Worm (Caenorhabditis elegans) whole organism, mixed stage, embryonic: ENCODE measurements around the gene ccep-135.

Experiments used
- M03D4.4 ChIP-seq: sonication (generic microtip); optimal IDR thresholded peaks from 2 replicates; lab custom pipeline; 2017; ENCODE audit warnings: mild to moderate bottlenecking, missing genetic modification characterization, missing compliant biosample characterization
- ceh-83 ChIP-seq: fragments of 200-800 bp; sonication (Bioruptor generic); optimal IDR thresholded peaks from 2 replicates; lab custom pipeline; 2018; ENCODE audit warnings: mild to moderate bottlenecking, missing genetic modification characterization, missing compliant biosample characterization
- ces-1 ChIP-seq: fragments of 150-350 bp; optimal IDR thresholded peaks from 2 replicates; lab custom pipeline; 2014; ENCODE audit warnings: missing biosample characterization, missing genetic modification reagents, missing genetic modification characterization
- cnd-1 ChIP-seq: fragments of 200-800 bp; sonication (Bioruptor generic); optimal IDR thresholded peaks from 2 replicates; lab custom pipeline; 2018; ENCODE audit warnings: mild to moderate bottlenecking, missing genetic modification characterization, missing compliant biosample characterization
- drap-1 ChIP-seq: fragments of 200-800 bp; sonication (Bioruptor generic); optimal IDR thresholded peaks from 3 replicates; lab custom pipeline; 2018; ENCODE audit warnings: mild to moderate bottlenecking, missing genetic modification characterization, missing compliant biosample characterization
- elt-1 ChIP-seq: sonication (generic microtip); optimal IDR thresholded peaks from 2 replicates; lab custom pipeline; 2017; ENCODE audit warnings: missing genetic modification characterization, mild to moderate bottlenecking, missing compliant biosample characterization, antibody characterized with exemption, moderate library complexity, borderline replicate concordance; ENCODE audit not compliant: insufficient read depth
- flh-1 ChIP-seq: fragments of 200-800 bp; sonication (Bioruptor generic); optimal IDR thresholded peaks from 2 replicates; lab custom pipeline; 2018; ENCODE audit warnings: mild to moderate bottlenecking, missing genetic modification characterization, moderate library complexity, missing compliant biosample characterization
- ham-2 ChIP-seq: fragments of 200-800 bp; sonication (Bioruptor generic); optimal IDR thresholded peaks from 2 replicates; lab custom pipeline; 2018; ENCODE audit warnings: mild to moderate bottlenecking, missing genetic modification characterization, missing compliant biosample characterization
- hlh-1 ChIP-seq: fragments of 150-350 bp; optimal IDR thresholded peaks from 2 replicates; lab custom pipeline; 2014; ENCODE audit warnings: missing biosample characterization, missing genetic modification reagents, missing genetic modification characterization
- lin-13 ChIP-seq: fragments of 150-350 bp; optimal IDR thresholded peaks from 2 replicates; lab custom pipeline; 2014; ENCODE audit warnings: missing biosample characterization, missing genetic modification characterization
- lin-32 ChIP-seq: fragments of 200-800 bp; sonication (Bioruptor generic); optimal IDR thresholded peaks from 2 replicates; lab custom pipeline; 2018; ENCODE audit warnings: mild to moderate bottlenecking, missing genetic modification characterization, missing compliant biosample characterization
- lsy-2 ChIP-seq: fragments of 150-350 bp; optimal IDR thresholded peaks from 2 replicates; lab custom pipeline; 2014; ENCODE audit warnings: missing biosample characterization, missing genetic modification characterization
- mab-5 ChIP-seq: fragments of 150-350 bp; optimal IDR thresholded peaks from 2 replicates; lab custom pipeline; 2014; ENCODE audit warnings: missing biosample characterization, missing genetic modification characterization
- mep-1 ChIP-seq: fragments of 150-350 bp; optimal IDR thresholded peaks from 2 replicates; lab custom pipeline; 2017; ENCODE audit warnings: missing biosample characterization, missing genetic modification reagents, missing genetic modification characterization, inconsistent platforms
- mls-2 ChIP-seq: sonication (generic microtip); optimal IDR thresholded peaks from 2 replicates; lab custom pipeline; 2016; ENCODE audit warnings: mild to moderate bottlenecking, missing genetic modification characterization, moderate library complexity, missing compliant biosample characterization
- nhr-237 ChIP-seq: fragments of 150-350 bp; optimal IDR thresholded peaks from 2 replicates; lab custom pipeline; 2014; ENCODE audit warnings: missing biosample characterization, missing genetic modification characterization
- nhr-76 ChIP-seq: sonication (generic microtip); optimal IDR thresholded peaks from 2 replicates; lab custom pipeline; 2017; ENCODE audit warnings: missing biosample characterization, missing genetic modification characterization
- pha-4 ChIP-seq: fragments of 150-350 bp; optimal IDR thresholded peaks from 2 replicates; lab custom pipeline; 2018; ENCODE audit warnings: missing biosample characterization, missing genetic modification reagents, missing genetic modification characterization
- sem-2 ChIP-seq: fragments of 200-800 bp; sonication (Bioruptor generic); optimal IDR thresholded peaks from 2 replicates; lab custom pipeline; 2018; ENCODE audit warnings: mild to moderate bottlenecking, missing genetic modification characterization, missing compliant biosample characterization
- snpc-4 ChIP-seq: fragments of 150-350 bp; optimal IDR thresholded peaks from 2 replicates; lab custom pipeline; 2014; ENCODE audit warnings: missing biosample characterization, missing genetic modification characterization
- tbx-8 ChIP-seq: fragments of 200-800 bp; sonication (Bioruptor generic); optimal IDR thresholded peaks from 2 replicates; lab custom pipeline; 2018; ENCODE audit warnings: mild to moderate bottlenecking, missing genetic modification characterization, moderate library complexity, missing compliant biosample characterization
- unc-39 ChIP-seq: fragments of 150-350 bp; optimal IDR thresholded peaks from 2 replicates; lab custom pipeline; 2014; ENCODE audit warnings: missing biosample characterization, missing genetic modification characterization
- unc-62 ChIP-seq: fragments of 150-350 bp; optimal IDR thresholded peaks from 2 replicates; lab custom pipeline; 2014; ENCODE audit warnings: missing biosample characterization, missing genetic modification reagents, missing genetic modification characterization
- zip-8 ChIP-seq: fragments of 150-350 bp; optimal IDR thresholded peaks from 2 replicates; lab custom pipeline; 2014; ENCODE audit warnings: missing biosample characterization, missing genetic modification characterization

ccep-135 gene

DNA sequence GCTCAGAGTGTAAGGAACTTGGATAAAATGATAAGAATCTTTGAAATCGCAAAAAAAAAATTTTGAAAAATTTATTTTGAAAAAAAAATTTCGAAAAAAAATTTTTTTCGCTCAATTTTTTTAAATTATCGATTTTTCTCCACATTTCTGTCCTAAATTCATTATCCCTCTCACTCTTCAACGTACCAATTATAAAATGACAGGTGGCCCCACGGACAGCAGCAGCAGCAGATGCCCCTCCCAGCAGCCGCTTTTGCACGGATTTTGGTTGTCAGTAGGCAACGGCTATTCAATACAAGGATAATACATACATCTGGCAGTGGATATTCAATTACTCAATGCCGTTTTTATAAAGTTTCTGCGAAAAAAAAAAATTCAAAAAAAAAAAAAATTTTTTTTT, 5.2 kb upstream of the ccep-135 start, which contains the start of gene sft-1:
TSS of gene sft-1 (plus strand) at position 201 of the 400 bp plus-strand sequence.
- TF ChIP-seq lin-32 (GFP tag; lab: Kevin White, UChicago) (peak; percentile 74), hlh-1 (tag; lab: Kevin White, UChicago) (peak; percentile 90), cnd-1 (tag; lab: Kevin White, UChicago) (peak; percentile 69), lin-13 (tag; lab: Kevin White, UChicago) (no peak), pha-4 (tag; lab: Kevin White, UChicago) (no peak), ham-2 (GFP tag; lab: Kevin White, UChicago) (no peak), ceh-83 (GFP tag; lab: Kevin White, UChicago) (no peak), sem-2 (GFP tag; lab: Kevin White, UChicago) (no peak), ces-1 (peak; percentile 65), unc-62 (GFP tag; lab: Kevin White, UChicago) (no peak), snpc-4 (tag; lab: Kevin White, UChicago) (no peak), lsy-2 (tag; lab: Kevin White, UChicago) (no peak), mls-2 (no peak), drap-1 (GFP tag; lab: Kevin White, UChicago) (no peak), unc-39 (tag; lab: Kevin White, UChicago) (no peak)

DNA sequence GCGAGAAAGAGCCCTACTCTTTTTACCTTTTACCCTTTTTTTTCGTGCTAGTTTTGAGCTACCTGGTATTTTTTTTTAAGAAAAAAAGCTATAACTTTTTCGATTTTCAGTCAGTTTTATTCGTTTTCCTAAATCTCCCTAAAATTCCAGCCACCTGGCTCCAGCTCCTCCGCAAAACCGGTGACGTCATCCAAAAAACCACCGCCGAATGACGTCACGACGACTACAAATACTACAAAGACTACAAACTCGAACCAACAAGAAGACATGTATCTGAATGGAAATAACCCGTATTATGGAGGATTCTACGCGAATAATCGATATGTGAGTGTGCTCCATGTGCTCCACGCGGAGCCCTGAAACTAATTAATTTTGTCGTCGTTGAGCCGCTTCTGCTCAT, 3.0 kb downstream of the ccep-135 start:
- TF ChIP-seq mab-5 (tag; lab: Kevin White, UChicago) (no peak), drap-1 (GFP tag; lab: Kevin White, UChicago) (no peak), zip-8 (tag; lab: Kevin White, UChicago) (peak; percentile 90), hlh-1 (tag; lab: Kevin White, UChicago) (no peak)

DNA sequence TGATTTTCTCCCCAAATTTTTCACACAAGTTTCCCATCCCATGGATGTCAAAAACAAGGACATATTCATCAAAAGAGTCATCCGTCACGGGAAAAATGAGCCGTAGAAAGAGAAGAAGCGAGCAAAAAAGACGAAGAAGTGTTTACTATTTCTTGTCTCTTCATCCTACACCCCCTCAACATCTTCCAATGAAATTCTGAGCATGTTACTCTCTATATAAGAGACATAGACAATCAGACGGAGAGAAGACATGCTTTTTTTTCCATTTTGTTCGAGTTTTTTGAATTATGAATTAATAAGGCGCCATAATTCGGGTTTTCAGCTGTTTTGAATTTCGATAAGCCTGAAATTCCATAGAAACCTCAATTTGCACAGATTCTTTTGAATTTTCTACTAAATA, 4.4 kb downstream of the ccep-135 start:
- TF ChIP-seq flh-1 (GFP tag; lab: Kevin White, UChicago) (no peak), mep-1 (tag; lab: Kevin White, UChicago) (no peak), lin-32 (GFP tag; lab: Kevin White, UChicago) (no peak), nhr-237 (tag; lab: Kevin White, UChicago) (no peak), drap-1 (GFP tag; lab: Kevin White, UChicago) (no peak), ces-1 (peak; percentile 27), lin-13 (tag; lab: Kevin White, UChicago) (no peak), M03D4.4 (no peak)

DNA sequence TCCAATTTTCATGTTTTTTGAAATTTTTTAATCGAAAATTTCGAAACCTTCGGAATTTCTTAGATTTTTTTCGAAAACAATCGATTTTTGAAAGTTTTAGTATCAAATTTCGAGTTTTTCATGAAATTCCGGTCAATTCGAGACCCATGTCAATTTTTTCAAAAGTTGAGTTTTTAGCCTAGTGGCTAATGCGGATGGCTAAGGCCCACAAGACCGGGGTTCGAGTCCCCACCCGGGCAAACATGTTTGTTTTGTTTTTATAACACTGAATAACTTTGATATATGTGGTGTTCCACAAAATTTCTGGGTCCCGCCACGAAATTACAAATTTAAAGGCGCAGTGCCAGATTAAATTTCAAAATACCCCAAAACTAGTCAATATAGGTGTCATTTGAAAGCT, 7.7 kb downstream of the ccep-135 start:
- TF ChIP-seq drap-1 (GFP tag; lab: Kevin White, UChicago): no peak

DNA sequence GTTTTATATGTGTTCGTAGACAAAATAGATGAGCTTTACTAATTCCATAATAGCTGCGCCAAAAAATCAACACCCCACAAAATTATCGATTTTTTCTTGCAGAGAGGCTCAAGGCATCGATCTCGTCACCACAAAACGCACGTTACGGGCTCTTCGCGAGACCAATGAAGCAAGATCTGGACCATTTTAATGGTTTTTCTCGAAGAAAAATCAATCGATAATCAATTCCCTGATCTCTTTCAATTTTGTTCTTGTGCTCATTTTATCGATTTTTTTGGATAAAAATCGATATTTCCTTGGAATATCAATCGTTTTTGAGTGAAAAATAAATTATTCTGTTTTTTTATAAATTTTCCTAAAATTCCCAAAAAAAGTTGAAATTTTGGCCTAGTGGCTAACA, 8.5 kb downstream of the ccep-135 start:
- TF ChIP-seq elt-1 (tag; lab: Kevin White, UChicago) (no peak), drap-1 (GFP tag; lab: Kevin White, UChicago) (no peak), M03D4.4 (no peak), pha-4 (tag; lab: Kevin White, UChicago) (no peak), tbx-8 (GFP tag; lab: Kevin White, UChicago) (no peak), ceh-83 (GFP tag; lab: Kevin White, UChicago) (no peak), snpc-4 (tag; lab: Kevin White, UChicago) (no peak), nhr-76 (no peak), mep-1 (tag; lab: Kevin White, UChicago) (no peak), zip-8 (tag; lab: Kevin White, UChicago) (no peak), cnd-1 (tag; lab: Kevin White, UChicago) (no peak)

DNA sequence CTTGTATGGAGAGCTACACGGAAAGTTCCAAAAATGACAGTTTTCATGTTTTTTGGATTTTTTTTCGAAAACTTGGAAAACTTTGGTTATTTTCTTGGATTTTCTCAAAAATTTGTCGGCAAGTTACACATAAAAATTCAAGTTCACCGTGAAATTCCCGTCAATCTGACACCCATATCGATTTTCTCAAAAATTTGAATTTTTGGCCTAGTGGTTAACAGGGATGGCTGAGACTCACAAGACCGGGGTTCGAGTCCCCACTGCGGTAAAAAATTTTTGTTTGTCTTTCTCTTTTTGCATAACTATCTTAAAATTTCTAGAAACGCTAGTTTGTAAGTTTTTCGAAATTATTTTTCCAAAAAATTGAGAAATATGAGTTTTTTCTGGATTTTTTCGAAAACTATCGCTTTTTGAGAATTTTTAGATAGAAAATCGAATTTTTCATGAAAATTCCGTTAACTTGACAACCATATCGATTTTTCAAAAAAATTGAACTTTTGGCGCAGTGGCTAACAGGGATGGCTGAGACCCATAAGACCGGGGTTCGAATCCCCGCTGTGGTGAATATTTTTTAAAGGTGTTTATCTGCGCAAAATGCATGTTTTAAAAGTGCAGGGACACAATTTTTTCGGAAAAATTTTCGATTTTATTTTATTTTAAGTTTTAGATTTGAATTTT, 9.1 kb downstream of the ccep-135 start:
- TF ChIP-seq lin-13 (tag; lab: Kevin White, UChicago): no peak
- no peak for TF ChIP-seq unc-62 (GFP tag; lab: Kevin White, UChicago)
- no peak for TF ChIP-seq snpc-4 (tag; lab: Kevin White, UChicago)
- TF ChIP-seq nhr-76: no peak
- TF ChIP-seq mls-2: no peak
- no peak for TF ChIP-seq M03D4.4
- TF ChIP-seq mep-1 (tag; lab: Kevin White, UChicago): no peak

DNA sequence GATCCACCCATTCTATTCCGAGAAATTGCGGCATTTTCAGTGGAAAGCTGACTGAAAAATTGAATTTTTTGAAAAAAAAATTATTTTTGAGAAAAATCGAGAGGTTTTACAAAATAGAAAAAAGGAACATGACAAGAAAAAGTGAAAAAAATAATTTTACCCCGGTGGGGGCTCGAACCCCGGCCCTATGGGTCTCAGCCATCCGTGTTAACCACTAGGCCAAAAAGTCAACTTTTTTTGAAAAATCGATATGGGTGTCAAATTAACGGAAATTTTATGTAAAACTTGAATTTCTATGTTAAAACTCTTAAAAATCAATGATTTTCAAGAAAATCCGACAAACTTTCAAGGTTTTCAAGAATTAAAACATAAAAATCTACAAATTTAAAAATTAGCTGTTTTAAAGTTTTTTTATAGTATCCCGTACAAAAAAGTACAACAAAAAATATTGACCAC, 12.3 kb downstream of the ccep-135 start, which contains the start of gene Y53G8B.2:
TSS of gene Y53G8B.2 (minus strand) at position 51 of the 456 bp plus-strand sequence.
- no peak for TF ChIP-seq ces-1
